Worm (Caenorhabditis elegans): Measurements from ENCODE around the gene cbp-2.

DNA sequence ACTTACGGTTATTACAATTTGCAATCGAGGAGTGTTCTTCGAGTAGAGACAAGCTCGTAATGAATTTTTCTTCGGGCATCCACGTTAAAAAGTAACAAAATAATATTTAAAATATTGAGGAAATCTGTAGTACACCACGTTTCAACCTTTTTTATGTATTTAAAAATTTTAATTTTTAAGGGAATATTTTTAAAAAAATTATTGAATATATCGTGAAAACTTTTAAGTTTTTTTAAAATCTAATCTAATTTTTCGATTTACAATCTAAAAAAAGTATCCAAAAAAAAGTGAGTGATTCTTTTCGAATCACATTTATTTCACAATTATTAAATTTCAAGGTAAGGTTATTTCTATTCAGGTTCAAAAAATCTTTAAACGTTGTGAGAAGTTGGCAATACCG, 21.7 kb downstream of the cbp-2 start, which contains the start of gene gln-2:
- no peak for TF ChIP-seq tbx-2 (tag; optimal IDR thresholded peaks at IDR 0.05)
- no peak for TF ChIP-seq rnt-1 (tag; optimal IDR thresholded peaks at IDR 0.05)
- TF ChIP-seq F13H6.1 (tag; optimal IDR thresholded peaks at IDR 0.05): no peak
- TF ChIP-seq C38D4.7 (GFP tag; optimal IDR thresholded peaks at IDR 0.05): no peak
- TF ChIP-seq pha-4 (tag; optimal IDR thresholded peaks at IDR 0.05): no peak
- TF ChIP-seq elt-4 (tag; optimal IDR thresholded peaks at IDR 0.05): no peak
- TF ChIP-seq fkh-10 (GFP tag; optimal IDR thresholded peaks at IDR 0.05): no peak
- TF ChIP-seq ceh-6 (GFP tag; optimal IDR thresholded peaks at IDR 0.05): no peak
- no peak for TF ChIP-seq nhr-11 (tag; optimal IDR thresholded peaks at IDR 0.05)
- no peak for TF ChIP-seq dmd-4 (tag; optimal IDR thresholded peaks at IDR 0.05; ENCODE audit: borderline replicate concordance)
- no peak for TF ChIP-seq ceh-19 (GFP tag; optimal IDR thresholded peaks at IDR 0.05)
- no peak for TF ChIP-seq pros-1 (tag; optimal IDR thresholded peaks at IDR 0.05)

Data from whole organism, late embryonic.